Fruit fly (Drosophila melanogaster) whole organism, wandering third instar larva: ENCODE results near the gene Kr-h1.

Experiments
- Abd-B ChIP-seq: fragments of >200 bp; optimal IDR thresholded peaks from 2 replicates; lab custom pipeline; 2017; ENCODE audit warnings: missing biosample characterization, missing genetic modification characterization
- CG9705 ChIP-seq: fragments of 200-800 bp; sonication (Bioruptor generic); optimal IDR thresholded peaks from 2 replicates; lab custom pipeline; 2018; ENCODE audit warnings: missing biosample characterization, mild to moderate bottlenecking, missing genetic modification characterization
- CrebA ChIP-seq: fragments of 200-800 bp; sonication (Bioruptor generic); optimal IDR thresholded peaks from 2 replicates; lab custom pipeline; 2016; ENCODE audit warnings: missing biosample characterization, mild to moderate bottlenecking, missing genetic modification characterization, borderline replicate concordance
- Dfd ChIP-seq: fragments of >200 bp; optimal IDR thresholded peaks from 2 replicates; lab custom pipeline; 2017; ENCODE audit warnings: missing biosample characterization, missing genetic modification characterization
- Dif ChIP-seq: fragments of 200-275, 200-300 bp; sonication (Bioruptor generic); optimal IDR thresholded peaks from 2 replicates; lab custom pipeline; 2018; ENCODE audit warnings: missing biosample characterization, missing genetic modification characterization; ENCODE audit not compliant: partially characterized antibody
- GATAd ChIP-seq: sonication (Bioruptor generic); optimal IDR thresholded peaks from 2 replicates; lab custom pipeline; 2016; ENCODE audit warnings: missing biosample characterization, missing genetic modification characterization
- HLH106 ChIP-seq: fragments of 200-800 bp; optimal IDR thresholded peaks from 3 replicates; lab custom pipeline; 2019; ENCODE audit warnings: missing biosample characterization, mild to moderate bottlenecking, missing genetic modification characterization, moderate library complexity
- Hnf4 ChIP-seq: fragments of 200-800 bp; sonication (Bioruptor generic); optimal IDR thresholded peaks from 2 replicates; lab custom pipeline; 2016; ENCODE audit warnings: missing biosample characterization, mild to moderate bottlenecking, missing genetic modification characterization
- Hr78 ChIP-seq: fragments of >200 bp; optimal IDR thresholded peaks from 2 replicates; lab custom pipeline; 2017; ENCODE audit warnings: missing biosample characterization, missing genetic modification characterization
- Hr83 ChIP-seq: fragments of 200-300 bp; sonication (Bioruptor generic); optimal IDR thresholded peaks from 2 replicates; lab custom pipeline; 2016; ENCODE audit warnings: missing biosample characterization, mild to moderate bottlenecking, missing genetic modification characterization, moderate library complexity; ENCODE audit not compliant: poor library complexity, severe bottlenecking
- Jra ChIP-seq: sonication (Bioruptor generic); optimal IDR thresholded peaks from 2 replicates; lab custom pipeline; 2016; ENCODE audit warnings: missing biosample characterization, missing genetic modification characterization
- Mio ChIP-seq: sonication (Bioruptor generic); optimal IDR thresholded peaks from 2 replicates; lab custom pipeline; 2016; ENCODE audit warnings: missing biosample characterization, missing genetic modification characterization
- Myc ChIP-seq: fragments of >200 bp; optimal IDR thresholded peaks from 2 replicates; lab custom pipeline; 2017
- N ChIP-seq: fragments of >200 bp; optimal IDR thresholded peaks from 2 replicates; lab custom pipeline; 2018; ENCODE audit warnings: missing biosample characterization, missing external identifiers, missing genetic modification characterization
- OdsH ChIP-seq: fragments of 200-800 bp; sonication (Bioruptor generic); optimal IDR thresholded peaks from 2 replicates; lab custom pipeline; 2016; ENCODE audit warnings: missing biosample characterization, mild to moderate bottlenecking, missing genetic modification characterization
- Rel ChIP-seq, 2 experiments: fragments of 200-800 bp; sonication (Bioruptor generic) in 1 of 2; optimal IDR thresholded peaks; 2 replicates in 1 of 2; 3 replicates in 1 of 2; lab custom pipeline; 2016 to 2019; ENCODE audit warnings: mild to moderate bottlenecking in 2 of 2, missing biosample characterization in 2 of 2, missing genetic modification characterization in 2 of 2, moderate library complexity in 1 of 2
- Sp1 ChIP-seq: fragments of 200-800 bp; sonication (Bioruptor generic); optimal IDR thresholded peaks from 3 replicates; lab custom pipeline; 2019; ENCODE audit warnings: missing biosample characterization, mild to moderate bottlenecking, missing genetic modification characterization, moderate library complexity
- Vsx2 ChIP-seq: fragments of 200-300, 225-300 bp; sonication (Bioruptor generic); optimal IDR thresholded peaks from 2 replicates; lab custom pipeline; 2018; ENCODE audit warnings: missing biosample characterization, missing genetic modification characterization; ENCODE audit not compliant: partially characterized antibody
- br ChIP-seq: fragments of 200-800 bp; sonication (Bioruptor generic); optimal IDR thresholded peaks from 2 replicates; lab custom pipeline; 2016; ENCODE audit warnings: missing biosample characterization, missing genetic modification characterization
- brk ChIP-seq: fragments of 200-800 bp; sonication (Bioruptor generic); optimal IDR thresholded peaks from 2 replicates; lab custom pipeline; 2016; ENCODE audit warnings: missing biosample characterization, mild to moderate bottlenecking, missing genetic modification characterization
- dl ChIP-seq, 2 experiments: fragments of 175-275, 200-275 bp in 1 of 2; fragments of 200-275 bp in 1 of 2; sonication (Bioruptor generic); optimal IDR thresholded peaks; lab custom pipeline; 2018; ENCODE audit warnings: mild to moderate bottlenecking in 2 of 2, missing biosample characterization in 2 of 2, missing genetic modification characterization in 2 of 2, moderate library complexity in 2 of 2; ENCODE audit not compliant: partially characterized antibody in 2 of 2, insufficient read depth in 1 of 2
- dmrt93B ChIP-seq: fragments of 200-800 bp; sonication (Bioruptor generic); optimal IDR thresholded peaks from 2 replicates; lab custom pipeline; 2018; ENCODE audit warnings: missing biosample characterization, mild to moderate bottlenecking, missing genetic modification characterization
- ey ChIP-seq: fragments of 200-800 bp; sonication (Bioruptor generic); optimal IDR thresholded peaks from 2 replicates; lab custom pipeline; 2016; ENCODE audit warnings: missing biosample characterization, missing genetic modification characterization
- fru ChIP-seq: fragments of 200-800 bp; sonication (Bioruptor generic); optimal IDR thresholded peaks from 3 replicates; lab custom pipeline; 2016; ENCODE audit warnings: missing biosample characterization, mild to moderate bottlenecking, missing genetic modification characterization
- h ChIP-seq: fragments of 200-800 bp; sonication (Bioruptor generic); optimal IDR thresholded peaks from 3 replicates; lab custom pipeline; 2016; ENCODE audit warnings: missing biosample characterization, mild to moderate bottlenecking, missing genetic modification characterization
- jim ChIP-seq: fragments of 175-275, 200-325 bp; sonication (Bioruptor generic); optimal IDR thresholded peaks from 2 replicates; lab custom pipeline; 2016; ENCODE audit warnings: missing biosample characterization, mild to moderate bottlenecking, missing genetic modification characterization
- lola ChIP-seq: fragments of >200 bp; optimal IDR thresholded peaks from 2 replicates; lab custom pipeline; 2017; ENCODE audit warnings: missing biosample characterization, missing genetic modification characterization
- psq ChIP-seq: fragments of 200-800 bp; sonication (Bioruptor generic); optimal IDR thresholded peaks from 3 replicates; lab custom pipeline; 2017; ENCODE audit warnings: missing biosample characterization, mild to moderate bottlenecking, missing genetic modification characterization, moderate library complexity
- rgr ChIP-seq: fragments of 200-800 bp; sonication (Bioruptor generic); optimal IDR thresholded peaks from 3 replicates; lab custom pipeline; 2016; ENCODE audit warnings: missing biosample characterization, mild to moderate bottlenecking, missing genetic modification characterization
- sage ChIP-seq: fragments of 200-800 bp; sonication (Bioruptor generic); optimal IDR thresholded peaks from 2 replicates; lab custom pipeline; 2016; ENCODE audit warnings: missing biosample characterization, mild to moderate bottlenecking, missing genetic modification characterization
- sv ChIP-seq: fragments of 200-800 bp; sonication (Bioruptor generic); optimal IDR thresholded peaks from 3 replicates; lab custom pipeline; 2016; ENCODE audit warnings: missing biosample characterization, missing genetic modification characterization
- tai ChIP-seq: sonication (Bioruptor generic); optimal IDR thresholded peaks from 2 replicates; lab custom pipeline; 2016; ENCODE audit warnings: missing biosample characterization, missing genetic modification characterization
- usp ChIP-seq: fragments of >200 bp; optimal IDR thresholded peaks from 2 replicates; lab custom pipeline; 2017; ENCODE audit warnings: missing biosample characterization, missing genetic modification characterization

Gene Kr-h1

DNA sequence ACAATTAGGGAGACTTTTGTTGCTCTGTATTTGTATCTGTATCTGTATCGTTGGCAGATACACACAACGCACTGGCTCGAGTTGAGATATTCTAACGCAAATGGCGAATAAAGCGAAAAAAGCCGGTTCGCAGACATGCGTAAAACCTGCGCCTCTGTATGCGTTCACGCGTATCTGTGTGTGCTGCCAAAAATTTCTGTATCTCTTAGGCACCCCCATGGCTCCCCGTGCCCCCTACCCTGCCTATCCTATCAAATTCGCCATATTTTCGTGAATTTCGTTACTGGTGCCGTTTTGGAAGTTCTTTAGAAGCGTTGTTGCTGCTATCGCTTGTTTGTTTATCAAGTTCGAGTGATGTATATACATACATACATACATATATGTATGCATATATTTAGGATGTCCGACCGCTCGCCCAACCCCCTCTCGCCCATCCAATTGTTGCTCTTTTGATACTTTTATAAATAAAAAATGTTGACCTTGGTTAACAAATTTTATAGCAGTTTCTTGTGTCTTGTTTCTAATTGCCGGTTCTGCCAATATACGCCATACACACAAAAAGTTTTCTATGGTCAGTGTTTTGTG is 3.4 kb downstream of the Kr-h1 start (continued):
- TF ChIP-seq Abd-B (GFP tag; lab: Kevin White, UChicago): no peak
- peak; percentile 27 for TF ChIP-seq brk (GFP tag; lab: Kevin White, UChicago)
- no peak for TF ChIP-seq lola (GFP tag; lab: Kevin White, UChicago)
- TF ChIP-seq Myc (lab: Kevin White, UChicago): no peak
- peak; percentile 51 for TF ChIP-seq h (GFP tag; lab: Kevin White, UChicago)
- peak; percentile 52 for TF ChIP-seq Dif (GFP tag; lab: Kevin White, UChicago)

DNA sequence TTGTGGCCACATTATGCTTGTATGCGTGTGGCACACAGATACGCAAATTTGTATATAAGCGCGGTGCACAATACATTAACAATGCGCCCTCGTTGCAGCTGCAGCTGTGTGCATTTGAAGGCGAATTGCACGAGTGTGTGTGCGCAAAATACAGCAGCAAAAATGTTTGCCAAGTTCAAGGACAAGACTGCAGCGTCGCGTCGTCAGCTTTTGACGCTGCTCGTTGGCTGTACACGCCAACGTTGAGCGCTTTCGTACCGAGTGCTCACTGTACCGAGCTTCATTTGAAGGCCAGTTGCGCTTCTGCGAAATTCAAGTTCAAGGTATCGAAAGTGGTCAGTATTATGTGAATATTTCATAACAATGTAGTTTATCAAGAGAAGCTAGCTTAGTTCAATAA is 4.4 kb downstream of the Kr-h1 start:
- TF ChIP-seq CrebA (GFP tag; lab: Kevin White, UChicago) (no peak), Hnf4 (GFP tag; lab: Kevin White, UChicago) (no peak), CG9705 (GFP tag; lab: Kevin White, UChicago) (no peak), OdsH (peak; percentile 13), Hr83 (peak; percentile 40), Myc (lab: Kevin White, UChicago) (no peak), N (GFP tag; lab: Kevin White, UChicago) (peak; percentile 57), GATAd (GFP tag; lab: Kevin White, UChicago) (no peak), Dif (GFP tag; lab: Kevin White, UChicago) (peak; percentile 14), Rel (GFP tag; optimal IDR thresholded peaks at IDR 0.05; lab: Kevin White, UChicago) (no peak), Rel (tag; optimal IDR thresholded peaks at IDR 0.05; lab: Kevin White, UChicago) (peak; percentile 2), lola (GFP tag; lab: Kevin White, UChicago) (no peak), HLH106 (tag; lab: Kevin White, UChicago) (peak; percentile 36)

DNA sequence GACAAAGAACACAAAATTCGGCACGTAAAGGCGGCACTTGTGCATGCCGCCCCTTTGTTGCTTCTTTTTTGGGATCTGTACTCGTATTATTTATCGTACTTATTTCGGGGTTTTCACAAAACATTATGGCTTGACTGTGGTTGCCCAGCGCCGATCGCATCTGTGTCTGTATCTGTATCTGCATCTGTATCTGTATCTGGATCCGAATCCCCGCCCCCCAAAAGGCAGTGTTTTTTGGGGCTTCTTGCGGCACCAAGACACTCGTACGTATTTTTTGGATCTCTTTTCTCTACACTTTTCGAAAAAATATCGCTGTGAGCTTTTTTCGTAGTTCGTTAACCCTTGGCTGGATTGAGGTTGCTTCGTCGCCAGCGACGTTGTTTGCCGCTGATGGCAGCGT is 5.3 kb downstream of the Kr-h1 start:
- no peak for TF ChIP-seq brk (GFP tag; lab: Kevin White, UChicago)
- no peak for TF ChIP-seq Rel (GFP tag; optimal IDR thresholded peaks at IDR 0.05; lab: Kevin White, UChicago)
- TF ChIP-seq Rel (tag; optimal IDR thresholded peaks at IDR 0.05; lab: Kevin White, UChicago): peak; percentile 88
- peak; percentile 24 for TF ChIP-seq Dif (GFP tag; lab: Kevin White, UChicago)
- TF ChIP-seq Dfd (GFP tag; lab: Kevin White, UChicago): no peak
- TF ChIP-seq Abd-B (GFP tag; lab: Kevin White, UChicago): no peak
- TF ChIP-seq Vsx2 (GFP tag; lab: Kevin White, UChicago): no peak
- TF ChIP-seq Hr83: peak; percentile 64
- TF ChIP-seq jim: peak; percentile 26
- no peak for TF ChIP-seq dl (GFP tag; optimal IDR thresholded peaks at IDR 0.05; lab: Kevin White, UChicago; ENCODE audit: insufficient read depth in 1 of 2, partially characterized antibody in 2 of 2)
- TF ChIP-seq Sp1 (GFP tag; lab: Kevin White, UChicago): peak; percentile 18
- TF ChIP-seq br (GFP tag; lab: Kevin White, UChicago): peak; percentile 12

DNA sequence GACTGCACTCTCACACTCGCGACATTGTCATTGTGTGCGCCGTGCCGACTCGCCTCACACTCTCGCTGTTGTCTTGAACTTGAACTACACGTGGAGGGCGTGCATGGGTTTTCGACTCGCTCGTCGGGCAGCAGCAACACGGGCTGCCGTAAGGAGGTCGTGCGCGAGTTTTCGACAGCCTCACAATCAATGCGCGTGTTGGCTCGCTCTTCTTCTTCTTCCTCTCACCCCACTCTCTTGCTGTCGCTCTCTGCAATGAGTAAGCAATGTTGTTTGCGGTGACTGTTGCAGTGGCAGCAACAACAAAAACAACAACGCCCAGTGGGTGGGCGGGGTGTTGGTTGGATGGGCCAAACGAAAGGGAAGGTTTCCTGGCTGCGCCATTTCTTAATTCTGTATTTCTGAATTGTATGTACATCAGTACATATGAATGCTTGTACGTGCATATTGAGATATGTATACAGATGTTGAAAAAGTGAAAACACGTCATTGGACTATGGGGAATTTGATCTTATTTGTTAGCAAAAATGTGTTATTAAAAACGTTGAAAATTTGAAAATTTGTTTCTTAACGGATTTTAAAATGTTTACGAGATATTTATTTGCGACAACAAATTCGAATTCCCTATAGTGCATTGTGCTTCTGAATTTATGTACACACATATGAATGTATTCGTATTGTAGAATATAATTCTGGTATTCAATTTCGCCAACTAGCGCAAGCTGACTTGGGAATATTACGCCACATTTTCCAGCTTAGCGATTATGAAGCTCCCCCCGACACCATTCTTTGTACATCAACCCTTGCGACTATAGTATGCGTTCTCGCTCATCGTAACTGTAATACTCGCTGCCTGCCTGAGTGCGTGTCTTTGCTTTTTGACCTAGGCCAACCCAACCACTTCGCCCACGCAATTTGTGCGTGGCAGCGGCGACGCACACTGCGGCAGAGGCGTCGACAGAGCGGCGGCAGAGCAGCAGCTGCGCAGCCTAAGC is 6.3 kb downstream of the Kr-h1 start:
- no peak for TF ChIP-seq dmrt93B
- no peak for TF ChIP-seq brk (GFP tag; lab: Kevin White, UChicago)
- TF ChIP-seq N (GFP tag; lab: Kevin White, UChicago): no peak
- TF ChIP-seq Hr83: peak; percentile 9
- peak; percentile 98 for TF ChIP-seq tai (GFP tag; lab: Kevin White, UChicago)
- TF ChIP-seq Dif (GFP tag; lab: Kevin White, UChicago): peak; percentile 83
- TF ChIP-seq sage (GFP tag; lab: Kevin White, UChicago): peak; percentile 29
- TF ChIP-seq jim: peak; percentile 39
- no peak for TF ChIP-seq Rel (GFP tag; optimal IDR thresholded peaks at IDR 0.05; lab: Kevin White, UChicago)
- peak; percentile 87 for TF ChIP-seq Rel (tag; optimal IDR thresholded peaks at IDR 0.05; lab: Kevin White, UChicago)
- TF ChIP-seq fru (GFP tag; lab: Kevin White, UChicago): peak; percentile 46
- TF ChIP-seq dl (GFP tag; optimal IDR thresholded peaks at IDR 0.05; lab: Kevin White, UChicago; ENCODE audit: insufficient read depth in 1 of 2, partially characterized antibody in 2 of 2): peak; percentile 58 to 74
- peak; percentile 48 for TF ChIP-seq Vsx2 (GFP tag; lab: Kevin White, UChicago)
- TF ChIP-seq ey (GFP tag; lab: Kevin White, UChicago): peak; percentile 6
- no peak for TF ChIP-seq Hnf4 (GFP tag; lab: Kevin White, UChicago)
- peak; percentile 49 for TF ChIP-seq Sp1 (GFP tag; lab: Kevin White, UChicago)
- no peak for TF ChIP-seq Dfd (GFP tag; lab: Kevin White, UChicago)
- TF ChIP-seq h (GFP tag; lab: Kevin White, UChicago): peak; percentile 95
- TF ChIP-seq usp: no peak
- TF ChIP-seq HLH106 (tag; lab: Kevin White, UChicago): peak; percentile 29
- TF ChIP-seq br (GFP tag; lab: Kevin White, UChicago): peak; percentile 22
- peak; percentile 96 for TF ChIP-seq Jra (GFP tag; lab: Kevin White, UChicago)
- TF ChIP-seq Hr78 (GFP tag; lab: Kevin White, UChicago): no peak
- TF ChIP-seq psq: peak; percentile 56
- TF ChIP-seq CG9705 (GFP tag; lab: Kevin White, UChicago): peak; percentile 21
- TF ChIP-seq Mio (GFP tag; lab: Kevin White, UChicago): no peak
- peak; percentile 27 for TF ChIP-seq rgr (GFP tag; lab: Kevin White, UChicago)
- TF ChIP-seq Myc (lab: Kevin White, UChicago): no peak
- TF ChIP-seq sv (GFP tag; lab: Kevin White, UChicago): no peak
